Worm (Caenorhabditis elegans) whole organism, L4/young adult: ENCODE data around the gene btbd-10.

Source experiments
- W03F9.2 ChIP-seq: fragments of 150-350 bp; optimal IDR thresholded peaks from 2 replicates; lab custom pipeline; 2014; ENCODE audit warnings: missing biosample characterization, missing genetic modification characterization
- dao-5 ChIP-seq: sonication (generic microtip); optimal IDR thresholded peaks from 2 replicates; lab custom pipeline; 2016; ENCODE audit warnings: missing genotype, missing genetic modification characterization, moderate library complexity, missing compliant biosample characterization
- him-1 ChIP-seq: sonication (generic microtip); optimal IDR thresholded peaks from 2 replicates; lab custom pipeline; 2016; ENCODE audit warnings: missing genotype, missing genetic modification reagents, missing genetic modification characterization, missing compliant biosample characterization

- TF ChIP-seq him-1 (tag; lab: Kevin White, UChicago) = no peak
- TF ChIP-seq dao-5 (tag; lab: Kevin White, UChicago) = no peak
- no peak for TF ChIP-seq W03F9.2 (tag; lab: Kevin White, UChicago)
Measured at ce11 chrII:4959719-4960118, 54.9 kb downstream of the btbd-10 start, which contains the start of gene ulp-2.
